Fruit fly (Drosophila melanogaster) whole organism, wandering third instar larva: ENCODE measurements around the gene GILT1.

Source experiments
- Abd-B ChIP-seq: fragments of >200 bp; optimal IDR thresholded peaks from 2 replicates; lab custom pipeline; 2017; ENCODE audit warnings: missing biosample characterization, missing genetic modification characterization
- CG32264 ChIP-seq: fragments of 200-800 bp; sonication (Bioruptor generic); optimal IDR thresholded peaks from 2 replicates; lab custom pipeline; 2016; ENCODE audit warnings: missing biosample characterization, missing genetic modification characterization
- CG9705 ChIP-seq: fragments of 200-800 bp; sonication (Bioruptor generic); optimal IDR thresholded peaks from 2 replicates; lab custom pipeline; 2018; ENCODE audit warnings: missing biosample characterization, mild to moderate bottlenecking, missing genetic modification characterization
- CrebA ChIP-seq: fragments of 200-800 bp; sonication (Bioruptor generic); optimal IDR thresholded peaks from 2 replicates; lab custom pipeline; 2016; ENCODE audit warnings: missing biosample characterization, mild to moderate bottlenecking, missing genetic modification characterization, borderline replicate concordance
- Dfd ChIP-seq: fragments of >200 bp; optimal IDR thresholded peaks from 2 replicates; lab custom pipeline; 2017; ENCODE audit warnings: missing biosample characterization, missing genetic modification characterization
- Dif ChIP-seq: fragments of 200-275, 200-300 bp; sonication (Bioruptor generic); optimal IDR thresholded peaks from 2 replicates; lab custom pipeline; 2018; ENCODE audit warnings: missing biosample characterization, missing genetic modification characterization; ENCODE audit not compliant: partially characterized antibody
- HLH106 ChIP-seq: fragments of 200-800 bp; optimal IDR thresholded peaks from 3 replicates; lab custom pipeline; 2019; ENCODE audit warnings: missing biosample characterization, mild to moderate bottlenecking, missing genetic modification characterization, moderate library complexity
- Hnf4 ChIP-seq: fragments of 200-800 bp; sonication (Bioruptor generic); optimal IDR thresholded peaks from 2 replicates; lab custom pipeline; 2016; ENCODE audit warnings: missing biosample characterization, mild to moderate bottlenecking, missing genetic modification characterization
- Hr78 ChIP-seq: fragments of >200 bp; optimal IDR thresholded peaks from 2 replicates; lab custom pipeline; 2017; ENCODE audit warnings: missing biosample characterization, missing genetic modification characterization
- Jra ChIP-seq: sonication (Bioruptor generic); optimal IDR thresholded peaks from 2 replicates; lab custom pipeline; 2016; ENCODE audit warnings: missing biosample characterization, missing genetic modification characterization
- Mio ChIP-seq: sonication (Bioruptor generic); optimal IDR thresholded peaks from 2 replicates; lab custom pipeline; 2016; ENCODE audit warnings: missing biosample characterization, missing genetic modification characterization
- Myc ChIP-seq: fragments of >200 bp; optimal IDR thresholded peaks from 2 replicates; lab custom pipeline; 2017
- N ChIP-seq: fragments of >200 bp; optimal IDR thresholded peaks from 2 replicates; lab custom pipeline; 2018; ENCODE audit warnings: missing biosample characterization, missing external identifiers, missing genetic modification characterization
- OdsH ChIP-seq: fragments of 200-800 bp; sonication (Bioruptor generic); optimal IDR thresholded peaks from 2 replicates; lab custom pipeline; 2016; ENCODE audit warnings: missing biosample characterization, mild to moderate bottlenecking, missing genetic modification characterization
- Sp1 ChIP-seq: fragments of 200-800 bp; sonication (Bioruptor generic); optimal IDR thresholded peaks from 3 replicates; lab custom pipeline; 2019; ENCODE audit warnings: missing biosample characterization, mild to moderate bottlenecking, missing genetic modification characterization, moderate library complexity
- Vsx2 ChIP-seq: fragments of 200-300, 225-300 bp; sonication (Bioruptor generic); optimal IDR thresholded peaks from 2 replicates; lab custom pipeline; 2018; ENCODE audit warnings: missing biosample characterization, missing genetic modification characterization; ENCODE audit not compliant: partially characterized antibody
- br ChIP-seq: fragments of 200-800 bp; sonication (Bioruptor generic); optimal IDR thresholded peaks from 2 replicates; lab custom pipeline; 2016; ENCODE audit warnings: missing biosample characterization, missing genetic modification characterization
- brk ChIP-seq: fragments of 200-800 bp; sonication (Bioruptor generic); optimal IDR thresholded peaks from 2 replicates; lab custom pipeline; 2016; ENCODE audit warnings: missing biosample characterization, mild to moderate bottlenecking, missing genetic modification characterization
- dl ChIP-seq, 2 experiments: fragments of 175-275, 200-275 bp in 1 of 2; fragments of 200-275 bp in 1 of 2; sonication (Bioruptor generic); optimal IDR thresholded peaks; lab custom pipeline; 2018; ENCODE audit warnings: mild to moderate bottlenecking in 2 of 2, missing biosample characterization in 2 of 2, missing genetic modification characterization in 2 of 2, moderate library complexity in 2 of 2; ENCODE audit not compliant: partially characterized antibody in 2 of 2, insufficient read depth in 1 of 2
- dmrt93B ChIP-seq: fragments of 200-800 bp; sonication (Bioruptor generic); optimal IDR thresholded peaks from 2 replicates; lab custom pipeline; 2018; ENCODE audit warnings: missing biosample characterization, mild to moderate bottlenecking, missing genetic modification characterization
- dsf ChIP-seq: sonication (Bioruptor generic); optimal IDR thresholded peaks from 2 replicates; lab custom pipeline; 2016; ENCODE audit warnings: missing biosample characterization, missing genetic modification characterization, borderline replicate concordance
- ey ChIP-seq: fragments of 200-800 bp; sonication (Bioruptor generic); optimal IDR thresholded peaks from 2 replicates; lab custom pipeline; 2016; ENCODE audit warnings: missing biosample characterization, missing genetic modification characterization
- foxo ChIP-seq, 2 experiments: fragments of 200-800 bp; sonication (Bioruptor generic); optimal IDR thresholded peaks; 2 replicates in 1 of 2; 3 replicates in 1 of 2; lab custom pipeline; 2016 to 2017; ENCODE audit warnings: missing biosample characterization in 2 of 2, missing genetic modification characterization in 2 of 2
- fru ChIP-seq: fragments of 200-800 bp; sonication (Bioruptor generic); optimal IDR thresholded peaks from 3 replicates; lab custom pipeline; 2016; ENCODE audit warnings: missing biosample characterization, mild to moderate bottlenecking, missing genetic modification characterization
- h ChIP-seq: fragments of 200-800 bp; sonication (Bioruptor generic); optimal IDR thresholded peaks from 3 replicates; lab custom pipeline; 2016; ENCODE audit warnings: missing biosample characterization, mild to moderate bottlenecking, missing genetic modification characterization
- jim ChIP-seq: fragments of 175-275, 200-325 bp; sonication (Bioruptor generic); optimal IDR thresholded peaks from 2 replicates; lab custom pipeline; 2016; ENCODE audit warnings: missing biosample characterization, mild to moderate bottlenecking, missing genetic modification characterization
- pan ChIP-seq: fragments of >200 bp; optimal IDR thresholded peaks from 2 replicates; lab custom pipeline; 2017
- psq ChIP-seq: fragments of 200-800 bp; sonication (Bioruptor generic); optimal IDR thresholded peaks from 3 replicates; lab custom pipeline; 2017; ENCODE audit warnings: missing biosample characterization, mild to moderate bottlenecking, missing genetic modification characterization, moderate library complexity
- rgr ChIP-seq: fragments of 200-800 bp; sonication (Bioruptor generic); optimal IDR thresholded peaks from 3 replicates; lab custom pipeline; 2016; ENCODE audit warnings: missing biosample characterization, mild to moderate bottlenecking, missing genetic modification characterization
- sage ChIP-seq: fragments of 200-800 bp; sonication (Bioruptor generic); optimal IDR thresholded peaks from 2 replicates; lab custom pipeline; 2016; ENCODE audit warnings: missing biosample characterization, mild to moderate bottlenecking, missing genetic modification characterization
- sv ChIP-seq: fragments of 200-800 bp; sonication (Bioruptor generic); optimal IDR thresholded peaks from 3 replicates; lab custom pipeline; 2016; ENCODE audit warnings: missing biosample characterization, missing genetic modification characterization
- usp ChIP-seq: fragments of >200 bp; optimal IDR thresholded peaks from 2 replicates; lab custom pipeline; 2017; ENCODE audit warnings: missing biosample characterization, missing genetic modification characterization
- woc ChIP-seq: sonication (Bioruptor generic); optimal IDR thresholded peaks from 2 replicates; lab custom pipeline; 2016; ENCODE audit warnings: missing biosample characterization, mild to moderate bottlenecking, missing genetic modification characterization

The GILT1 gene

dm6 chr3R:13397535-13397934, 4.1 kb downstream of the GILT1 start, which contains the start of gene CG14377:
Gene CG14377, plus strand, starts transcription at chr3R:13397835.
- TF ChIP-seq brk (no peak), CrebA (no peak), br (GFP tag; lab: Kevin White, UChicago) (no peak), sage (GFP tag; lab: Kevin White, UChicago) (no peak), usp (GFP tag; lab: Kevin White, UChicago) (no peak), Abd-B (GFP tag; lab: Kevin White, UChicago) (no peak), N (GFP tag; lab: Kevin White, UChicago) (no peak), Jra (GFP tag; lab: Kevin White, UChicago) (no peak), CG9705 (no peak), Hr78 (no peak), dl (GFP tag; optimal IDR thresholded peaks at IDR 0.05; lab: Kevin White, UChicago; ENCODE audit: insufficient read depth in 1 of 2, partially characterized antibody in 2 of 2) (no peak), sv (GFP tag; lab: Kevin White, UChicago) (no peak), woc (GFP tag; lab: Kevin White, UChicago) (no peak), jim (no peak), CG32264 (GFP tag; lab: Kevin White, UChicago) (no peak), pan (lab: Kevin White, UChicago) (no peak), Mio (no peak), psq (GFP tag; lab: Kevin White, UChicago) (no peak)

dm6 chr3R:13397040-13397439, 4.6 kb downstream of the GILT1 start, which contains the start of gene CG14374:
Gene CG14374, minus strand, starts transcription at chr3R:13397140.
- no peak for TF ChIP-seq CG32264 (GFP tag; lab: Kevin White, UChicago)
- no peak for TF ChIP-seq dsf
- TF ChIP-seq Myc: no peak
- no peak for TF ChIP-seq Abd-B (GFP tag; lab: Kevin White, UChicago)
- TF ChIP-seq woc (GFP tag; lab: Kevin White, UChicago): no peak
- TF ChIP-seq N (GFP tag; lab: Kevin White, UChicago): no peak
- no peak for TF ChIP-seq CG9705
- TF ChIP-seq HLH106 (tag; lab: Kevin White, UChicago): no peak

- TF ChIP-seq sage (GFP tag; lab: Kevin White, UChicago) (no peak), Dfd (GFP tag; lab: Kevin White, UChicago) (peak; percentile 54)
These were observed 6.5 kb downstream of the GILT1 start, which contains the start of gene CCHa2 for dm6 chr3R:13395133-13395532. Gene CCHa2, minus strand, starts transcription at chr3R:13395197.

- TF ChIP-seq Hnf4 (GFP tag; lab: Kevin White, UChicago) (no peak), foxo (GFP tag; optimal IDR thresholded peaks at IDR 0.05; lab: Kevin White, UChicago) (no peak), ey (GFP tag; lab: Kevin White, UChicago) (no peak), Abd-B (GFP tag; lab: Kevin White, UChicago) (no peak), Vsx2 (no peak), dmrt93B (GFP tag; lab: Kevin White, UChicago) (no peak), woc (GFP tag; lab: Kevin White, UChicago) (no peak), sv (GFP tag; lab: Kevin White, UChicago) (no peak), h (GFP tag; lab: Kevin White, UChicago) (no peak), Myc (no peak), Sp1 (GFP tag; lab: Kevin White, UChicago) (no peak), jim (no peak), Mio (no peak), Dif (GFP tag; lab: Kevin White, UChicago) (no peak), rgr (no peak), OdsH (GFP tag; lab: Kevin White, UChicago) (no peak), usp (GFP tag; lab: Kevin White, UChicago) (no peak), HLH106 (tag; lab: Kevin White, UChicago) (no peak), br (GFP tag; lab: Kevin White, UChicago) (no peak), CG32264 (GFP tag; lab: Kevin White, UChicago) (no peak)
These were observed 8.7 kb downstream of the GILT1 start for dm6 chr3R:13393009-13393408.

- peak; percentile 18 for TF ChIP-seq fru (GFP tag; lab: Kevin White, UChicago)
- no peak for TF ChIP-seq woc (GFP tag; lab: Kevin White, UChicago)
These were observed 11.2 kb downstream of the GILT1 start for dm6 chr3R:13390490-13390889.
